Fruit fly (Drosophila melanogaster): ENCODE data around the gene dac.

- TF ChIP-seq CG8478 (optimal IDR thresholded peaks at IDR 0.05), result no peak
- TF ChIP-seq CTCF (optimal IDR thresholded peaks at IDR 0.05), result no peak
Measured at dm6 chr2L:16463657-16464056, 22.1 kb downstream of the dac start.

Data from S2 (cell line).